Fruit fly (Drosophila melanogaster) whole organism, embryonic: ENCODE data around the gene glob2.

Source experiments
- CG1024 ChIP-seq: fragments of 200-800 bp; sonication (Bioruptor generic); IDR thresholded peaks from 2 replicates; pipeline ENCODE4 v1.3.6; 2022; ENCODE audit warnings: missing biosample characterization, missing genetic modification characterization
- CG11504 ChIP-seq: fragments of 200-800 bp; sonication (Bioruptor generic); optimal IDR thresholded peaks from 3 replicates; lab custom pipeline; 2019; ENCODE audit warnings: missing biosample characterization, mild to moderate bottlenecking, missing genetic modification characterization, moderate library complexity
- CG12299 ChIP-seq: fragments of 200-800 bp; sonication (Bioruptor generic); optimal IDR thresholded peaks from 2 replicates; lab custom pipeline; 2018; ENCODE audit warnings: missing biosample characterization, mild to moderate bottlenecking, missing genetic modification characterization
- CG12391 ChIP-seq: fragments of 200-800 bp; sonication (Bioruptor generic); optimal IDR thresholded peaks from 3 replicates; lab custom pipeline; 2018; ENCODE audit warnings: missing biosample characterization, mild to moderate bottlenecking, missing genetic modification characterization, moderate library complexity
- CG15269 ChIP-seq: fragments of 200-800 bp; sonication (Bioruptor generic); optimal IDR thresholded peaks from 2 replicates; lab custom pipeline; 2018; ENCODE audit warnings: missing biosample characterization, mild to moderate bottlenecking, missing genetic modification characterization, moderate library complexity
- CG16813 ChIP-seq: fragments of 200-800 bp; sonication (Bioruptor generic); IDR thresholded peaks from 3 replicates; pipeline ENCODE4 v1.3.6; 2022; ENCODE audit warnings: missing biosample characterization, missing genetic modification characterization; ENCODE audit not compliant: partially characterized antibody
- CG17186 ChIP-seq: fragments of 200-800 bp; sonication (Bioruptor generic); optimal IDR thresholded peaks from 3 replicates; lab custom pipeline; 2017; ENCODE audit warnings: missing biosample characterization, missing genetic modification reagents, missing genetic modification characterization
- CG17612 ChIP-seq: fragments of 200-800 bp; sonication (Bioruptor generic); IDR thresholded peaks from 2 replicates; pipeline ENCODE4 v1.3.6; 2022; ENCODE audit warnings: missing biosample characterization, missing genetic modification characterization
- CG17802 ChIP-seq: fragments of 200-800 bp; sonication (Bioruptor generic); optimal IDR thresholded peaks from 2 replicates; lab custom pipeline; 2018; ENCODE audit warnings: missing biosample characterization, mild to moderate bottlenecking, missing genetic modification characterization, moderate library complexity
- CG18011 ChIP-seq: fragments of 200-800 bp; sonication (Bioruptor generic); optimal IDR thresholded peaks from 2 replicates; lab custom pipeline; 2017; ENCODE audit warnings: missing biosample characterization, missing genetic modification characterization, mild to moderate bottlenecking, moderate library complexity, missing genotype
- CG2202 ChIP-seq: fragments of 200-800 bp; sonication (Bioruptor generic); optimal IDR thresholded peaks from 2 replicates; lab custom pipeline; 2018; ENCODE audit warnings: missing biosample characterization, mild to moderate bottlenecking, missing genetic modification characterization
- CG30403 ChIP-seq: fragments of 200-800 bp; sonication (Bioruptor generic); optimal IDR thresholded peaks from 3 replicates; lab custom pipeline; 2016; ENCODE audit warnings: missing biosample characterization, missing genetic modification characterization
- CG3163 ChIP-seq: fragments of 200-800 bp; sonication (Bioruptor generic); optimal IDR thresholded peaks from 3 replicates; lab custom pipeline; 2016; ENCODE audit warnings: missing biosample characterization, missing genetic modification characterization
- CG3995 ChIP-seq: fragments of 200-800 bp; sonication (Bioruptor generic); optimal IDR thresholded peaks from 3 replicates; lab custom pipeline; 2016; ENCODE audit warnings: missing biosample characterization, missing genetic modification characterization
- CG4617 ChIP-seq: fragments of 200-800 bp; sonication (Bioruptor generic); optimal IDR thresholded peaks from 3 replicates; lab custom pipeline; 2016; ENCODE audit warnings: missing biosample characterization, missing genetic modification characterization, borderline replicate concordance
- CG8281 ChIP-seq: fragments of 200-800 bp; sonication (Bioruptor generic); optimal IDR thresholded peaks from 2 replicates; lab custom pipeline; 2018; ENCODE audit warnings: missing biosample characterization, mild to moderate bottlenecking, missing genetic modification characterization, moderate library complexity
- D19A ChIP-seq: fragments of 200-800 bp; optimal IDR thresholded peaks from 3 replicates; lab custom pipeline; 2019; ENCODE audit warnings: missing biosample characterization, mild to moderate bottlenecking, missing genetic modification characterization, moderate library complexity
- Deaf1 ChIP-seq: fragments of 200-800 bp; optimal IDR thresholded peaks from 3 replicates; lab custom pipeline; 2019; ENCODE audit warnings: missing biosample characterization, mild to moderate bottlenecking, missing genetic modification characterization, moderate library complexity
- Dip3 ChIP-seq: fragments of 200-800 bp; sonication (Bioruptor generic); optimal IDR thresholded peaks from 3 replicates; lab custom pipeline; 2016; ENCODE audit warnings: missing biosample characterization, missing genetic modification characterization
- ERR ChIP-seq: fragments of 200-800 bp; sonication (Bioruptor generic); optimal IDR thresholded peaks from 2 replicates; lab custom pipeline; 2016; ENCODE audit warnings: missing biosample characterization, missing genetic modification characterization
- Ets65A ChIP-seq: fragments of 200-800 bp; sonication (Bioruptor generic); peaks from one replicate; lab custom pipeline; 2016; ENCODE audit warnings: missing biosample characterization, missing genetic modification characterization
- Gug ChIP-seq: fragments of 200-800 bp; sonication (Bioruptor generic); IDR thresholded peaks from 4 replicates; pipeline ENCODE4 v1.3.6; 2022; ENCODE audit warnings: missing biosample characterization, missing genetic modification characterization
- HLH4C ChIP-seq: fragments of 200-800 bp; sonication (Bioruptor generic); IDR thresholded peaks from 3 replicates; pipeline ENCODE4 v1.3.6; 2022; ENCODE audit warnings: missing biosample characterization, missing genetic modification characterization; ENCODE audit not compliant: partially characterized antibody
- Jarid2 ChIP-seq: fragments of 200-800 bp; sonication (Bioruptor generic); optimal IDR thresholded peaks from 3 replicates; lab custom pipeline; 2017; ENCODE audit warnings: mild to moderate bottlenecking, missing biosample characterization, missing genetic modification reagents, missing genetic modification characterization
- Lhr ChIP-seq: fragments of 200-800 bp; sonication (Bioruptor generic); optimal IDR thresholded peaks from 3 replicates; lab custom pipeline; 2017; ENCODE audit warnings: mild to moderate bottlenecking, missing biosample characterization, missing genetic modification reagents, missing genetic modification characterization
- Spps ChIP-seq: fragments of 200-800 bp; sonication (Bioruptor generic); optimal IDR thresholded peaks from 2 replicates; lab custom pipeline; 2018; ENCODE audit warnings: missing biosample characterization, mild to moderate bottlenecking, missing genetic modification characterization
- Trl ChIP-seq, 3 experiments: fragments of >200 bp in 2 of 3; fragments of 200-800 bp in 1 of 3; sonication (Bioruptor generic) in 1 of 3; optimal IDR thresholded peaks; 2 replicates in 1 of 3; 3 replicates in 2 of 3; lab custom pipeline; 2016 to 2017; ENCODE audit warnings: missing biosample characterization in 1 of 3, missing genetic modification characterization in 1 of 3
- Xrp1 ChIP-seq: fragments of 200-800 bp; sonication (Bioruptor generic); IDR thresholded peaks from 2 replicates; pipeline ENCODE4 v1.3.6; 2022; ENCODE audit warnings: missing biosample characterization, missing genetic modification characterization
- abd-A ChIP-seq: fragments of 200-800 bp; sonication (Bioruptor generic); optimal IDR thresholded peaks from 3 replicates; lab custom pipeline; 2019; ENCODE audit warnings: missing biosample characterization, mild to moderate bottlenecking, missing genetic modification characterization, moderate library complexity
- ara ChIP-seq: fragments of 200-800 bp; sonication (Bioruptor generic); IDR thresholded peaks from 2 replicates; pipeline ENCODE4 v1.3.6; 2022; ENCODE audit warnings: missing biosample characterization, missing genetic modification characterization
- chinmo ChIP-seq: fragments of 200-800 bp; sonication (Bioruptor generic); IDR thresholded peaks from 4 replicates; pipeline ENCODE4 v1.3.6; 2022; ENCODE audit warnings: missing biosample characterization, missing genetic modification characterization; ENCODE audit not compliant: partially characterized antibody
- ewg ChIP-seq: fragments of 200-800 bp; sonication (Bioruptor generic); optimal IDR thresholded peaks from 3 replicates; lab custom pipeline; 2017; ENCODE audit warnings: mild to moderate bottlenecking, missing biosample characterization, missing genetic modification reagents, missing genetic modification characterization
- fd3F ChIP-seq: fragments of 200-800 bp; sonication (Bioruptor generic); optimal IDR thresholded peaks from 2 replicates; lab custom pipeline; 2018; ENCODE audit warnings: missing biosample characterization, mild to moderate bottlenecking, missing genetic modification characterization, moderate library complexity
- fru ChIP-seq: fragments of >200 bp; optimal IDR thresholded peaks from 2 replicates; lab custom pipeline; 2017
- gsb-n ChIP-seq: fragments of 200-800 bp; sonication (Bioruptor generic); optimal IDR thresholded peaks from 3 replicates; lab custom pipeline; 2018; ENCODE audit warnings: missing biosample characterization, mild to moderate bottlenecking, missing genetic modification characterization
- mld ChIP-seq: fragments of 200-800 bp; sonication (Bioruptor generic); IDR thresholded peaks from 3 replicates; pipeline ENCODE4 v1.3.6; 2022; ENCODE audit warnings: missing biosample characterization, missing genetic modification characterization; ENCODE audit not compliant: partially characterized antibody
- ranshi ChIP-seq: fragments of 200-800 bp; sonication (Bioruptor generic); IDR thresholded peaks from 2 replicates; pipeline ENCODE4 v1.3.6; 2022; ENCODE audit warnings: missing biosample characterization, missing genetic modification characterization
- seq ChIP-seq: fragments of 200-800 bp; sonication (Bioruptor generic); IDR thresholded peaks from 2 replicates; pipeline ENCODE4 v1.3.6; 2022; ENCODE audit warnings: missing biosample characterization, missing genetic modification characterization
- stc ChIP-seq: fragments of 200-800 bp; sonication (Bioruptor generic); IDR thresholded peaks from 2 replicates; pipeline ENCODE4 v1.3.6; 2022; ENCODE audit warnings: missing biosample characterization, missing genetic modification characterization

glob2 gene

dm6 chr3R:6593068-6593567, 15.6 kb downstream of the glob2 start, which contains the start of gene dpr11:
TSS of gene dpr11 (minus strand) at chr3R:6593330.
- TF ChIP-seq CG4617 (GFP tag; lab: Kevin White, UChicago) = no peak
- 0 out of 4 replicates have a peak, but pooled peaks have one; percentile 19 for TF ChIP-seq chinmo (GFP tag; lab: Robert Waterston, UW)
- TF ChIP-seq Trl (optimal IDR thresholded peaks at IDR 0.05; lab: Kevin White, UChicago) = peak; percentile 3 to 31
- TF ChIP-seq Trl (GFP tag; optimal IDR thresholded peaks at IDR 0.05; lab: Kevin White, UChicago) = no peak
- no peak for TF ChIP-seq HLH4C
- TF ChIP-seq CG17802 = no peak
- peak; percentile 81 for TF ChIP-seq CG3163
- TF ChIP-seq abd-A (tag; lab: Kevin White, UChicago) = peak; percentile 41
- TF ChIP-seq ranshi = no peak
- no peak for TF ChIP-seq CG1024
- no peak for TF ChIP-seq seq
- no peak for TF ChIP-seq CG2202
- TF ChIP-seq CG12391 (tag; lab: Kevin White, UChicago) = no peak
- TF ChIP-seq fd3F (GFP tag; lab: Kevin White, UChicago) = no peak
- no peak for TF ChIP-seq CG17186
- TF ChIP-seq CG16813 (GFP tag; lab: Robert Waterston, UW) = no peak
- no peak for TF ChIP-seq ERR
- TF ChIP-seq Ets65A = peak; percentile 14
- no peak for TF ChIP-seq Dip3
- TF ChIP-seq CG12299 = no peak
- TF ChIP-seq CG15269 = no peak
- no peak for TF ChIP-seq fru (lab: Kevin White, UChicago)
- no peak for TF ChIP-seq ara (GFP tag; lab: Robert Waterston, UW)
- peak; percentile 94 for TF ChIP-seq CG3995 (GFP tag; lab: Kevin White, UChicago)
- TF ChIP-seq CG8281 (tag; lab: Kevin White, UChicago) = no peak
- no peak for TF ChIP-seq D19A (tag; lab: Kevin White, UChicago)
- TF ChIP-seq gsb-n (tag; lab: Kevin White, UChicago) = no peak
- no peak for TF ChIP-seq Gug
- no peak for TF ChIP-seq CG11504 (tag; lab: Kevin White, UChicago)
- no peak for TF ChIP-seq CG30403
- no peak for TF ChIP-seq Lhr
- peak; percentile 60 for TF ChIP-seq ewg (GFP tag; lab: Kevin White, UChicago)
- no peak for TF ChIP-seq Spps (tag; lab: Kevin White, UChicago)
- no peak for TF ChIP-seq CG18011 (GFP tag; lab: Kevin White, UChicago)
- TF ChIP-seq Deaf1 (tag; lab: Kevin White, UChicago) = peak; percentile 92
- peak; percentile 76 for TF ChIP-seq Jarid2 (GFP tag; lab: Kevin White, UChicago)

- TF ChIP-seq stc (GFP tag; lab: Robert Waterston, UW) (no peak), CG17612 (no peak)
These were observed 28.2 kb downstream of the glob2 start, which contains the start of gene CG2336 for dm6 chr3R:6580484-6580883. TSS of gene CG2336 (plus strand) at chr3R:6580784.

dm6 chr3R:6568835-6569234, 39.9 kb downstream of the glob2 start:
- TF ChIP-seq Xrp1 (GFP tag; lab: Robert Waterston, UW) = no peak
- TF ChIP-seq CG4617 (GFP tag; lab: Kevin White, UChicago) = no peak
- TF ChIP-seq mld (GFP tag; lab: Robert Waterston, UW) = no peak
- TF ChIP-seq abd-A (tag; lab: Kevin White, UChicago) = peak; percentile 79
- TF ChIP-seq Ets65A = peak; percentile 68
